Worm (Caenorhabditis elegans) whole organism, L1 larva: ENCODE results near the gene ctsa-2.

ENCODE experiments used
- C16A3.4 ChIP-seq: fragments of 150-350 bp; optimal IDR thresholded peaks from 2 replicates; lab custom pipeline; 2014; ENCODE audit warnings: missing biosample characterization, missing genetic modification characterization
- F16B12.6 ChIP-seq: fragments of 150-350 bp; optimal IDR thresholded peaks from 2 replicates; lab custom pipeline; 2014; ENCODE audit warnings: missing biosample characterization, missing genetic modification characterization
- aha-1 ChIP-seq: fragments of 150-350 bp; optimal IDR thresholded peaks from 2 replicates; lab custom pipeline; 2014; ENCODE audit warnings: missing biosample characterization, missing genetic modification characterization
- alr-1 ChIP-seq: fragments of 200-800 bp; sonication (Bioruptor generic); optimal IDR thresholded peaks from 2 replicates; lab custom pipeline; 2018; ENCODE audit warnings: borderline replicate concordance, mild to moderate bottlenecking, missing genetic modification characterization, missing compliant biosample characterization
- ama-1 ChIP-seq: fragments of 150-350 bp; optimal IDR thresholded peaks from 2 replicates; lab custom pipeline; 2014
- blmp-1 ChIP-seq: fragments of 150-350 bp; optimal IDR thresholded peaks from 2 replicates; lab custom pipeline; 2014; ENCODE audit warnings: missing biosample characterization, missing genetic modification characterization
- ceh-63 ChIP-seq: fragments of 200-800 bp; sonication (Bioruptor generic); optimal IDR thresholded peaks from 2 replicates; lab custom pipeline; 2018; ENCODE audit warnings: mild to moderate bottlenecking, missing genetic modification characterization, missing compliant biosample characterization
- ceh-8 ChIP-seq: fragments of 200-800 bp; sonication (Bioruptor generic); optimal IDR thresholded peaks from 2 replicates; lab custom pipeline; 2018; ENCODE audit warnings: mild to moderate bottlenecking, missing genetic modification characterization, moderate library complexity, missing compliant biosample characterization
- ceh-82 ChIP-seq, 3 experiments: fragments of 150-350 bp in 1 of 3; sonication (generic microtip) in 2 of 3; optimal IDR thresholded peaks; 2 replicates each; lab custom pipeline; 2014 to 2017; ENCODE audit warnings: missing biosample characterization in 3 of 3, missing genetic modification characterization in 3 of 3
- ceh-88 ChIP-seq: fragments of 200-800 bp; sonication (Bioruptor generic); IDR thresholded peaks from 2 replicates; pipeline ENCODE4 v1.3.6; 2022; ENCODE audit warnings: missing genetic modification characterization, missing compliant biosample characterization
- ces-1 ChIP-seq: fragments of 150-350 bp; optimal IDR thresholded peaks from 2 replicates; lab custom pipeline; 2014; ENCODE audit warnings: missing biosample characterization, missing genetic modification reagents, missing genetic modification characterization
- dpl-1 ChIP-seq, 3 experiments: fragments of 150-350 bp in 2 of 3; sonication (generic microtip) in 1 of 3; optimal IDR thresholded peaks; 2 replicates each; lab custom pipeline; 2014 to 2017; ENCODE audit warnings: missing biosample characterization in 3 of 3, missing genetic modification characterization in 3 of 3, missing genetic modification reagents in 3 of 3
- egl-27 ChIP-seq, 2 experiments: fragments of 150-350 bp in 1 of 2; sonication (generic microtip); optimal IDR thresholded peaks; 3 replicates each; lab custom pipeline; 2017 to 2018; ENCODE audit warnings: missing biosample characterization in 2 of 2, missing genetic modification characterization in 2 of 2, missing genetic modification reagents in 2 of 2
- elt-2 ChIP-seq: sonication (generic microtip); optimal IDR thresholded peaks from 2 replicates; lab custom pipeline; 2016; ENCODE audit warnings: missing genetic modification characterization, mild to moderate bottlenecking, inconsistent platforms, missing compliant biosample characterization, missing genetic modification reagents
- elt-3 ChIP-seq, 6 experiments: fragments of 150-350 bp in 1 of 6; sonication (generic microtip); optimal IDR thresholded peaks; 2 replicates each; lab custom pipeline; 2017 to 2018; ENCODE audit warnings: missing biosample characterization in 6 of 6, missing genetic modification characterization in 6 of 6, inconsistent platforms in 1 of 6
- fkh-10 ChIP-seq: sonication (generic microtip); optimal IDR thresholded peaks from 2 replicates; lab custom pipeline; 2017; ENCODE audit warnings: missing biosample characterization, missing genetic modification reagents, missing genetic modification characterization
- fkh-4 ChIP-seq: sonication (generic microtip); optimal IDR thresholded peaks from 2 replicates; lab custom pipeline; 2016; ENCODE audit warnings: missing compliant biosample characterization, missing genetic modification characterization, borderline replicate concordance
- fkh-8 ChIP-seq: sonication (generic microtip); optimal IDR thresholded peaks from 2 replicates; lab custom pipeline; 2016; ENCODE audit warnings: mild to moderate bottlenecking, missing genetic modification characterization, missing compliant biosample characterization
- hlh-4 ChIP-seq: sonication (generic microtip); optimal IDR thresholded peaks from 2 replicates; lab custom pipeline; 2016; ENCODE audit warnings: mild to moderate bottlenecking, missing genetic modification characterization, missing compliant biosample characterization
- lin-13 ChIP-seq: fragments of 150-350 bp; optimal IDR thresholded peaks from 2 replicates; lab custom pipeline; 2014; ENCODE audit warnings: missing biosample characterization, missing genetic modification reagents, missing genetic modification characterization
- lin-39 ChIP-seq: fragments of 150-350 bp; optimal IDR thresholded peaks from 2 replicates; lab custom pipeline; 2014; ENCODE audit warnings: missing biosample characterization, missing genetic modification reagents, missing genetic modification characterization
- lsy-2 ChIP-seq, 2 experiments: fragments of 150-350 bp; optimal IDR thresholded peaks; 2 replicates each; lab custom pipeline; 2014; ENCODE audit warnings: missing biosample characterization in 2 of 2, missing genetic modification characterization in 2 of 2
- mep-1 ChIP-seq: fragments of 150-350 bp; optimal IDR thresholded peaks from 2 replicates; lab custom pipeline; 2014; ENCODE audit warnings: missing biosample characterization, missing genetic modification characterization
- nhr-11 ChIP-seq: fragments of 150-350 bp; optimal IDR thresholded peaks from 2 replicates; lab custom pipeline; 2014; ENCODE audit warnings: missing biosample characterization, missing genetic modification characterization
- nhr-19 ChIP-seq: fragments of 200-800 bp; sonication (Bioruptor generic); conservative IDR thresholded peaks from 2 replicates; pipeline ENCODE4 v1.3.6; 2022; ENCODE audit warnings: missing genetic modification characterization, missing compliant biosample characterization
- nhr-237 ChIP-seq: fragments of 150-350 bp; optimal IDR thresholded peaks from 2 replicates; lab custom pipeline; 2014; ENCODE audit warnings: missing biosample characterization, missing genetic modification characterization
- nhr-28 ChIP-seq: fragments of 150-350 bp; optimal IDR thresholded peaks from 2 replicates; lab custom pipeline; 2014; ENCODE audit warnings: missing biosample characterization, missing genetic modification characterization
- nhr-77 ChIP-seq: fragments of 150-350 bp; optimal IDR thresholded peaks from 2 replicates; lab custom pipeline; 2014; ENCODE audit warnings: missing biosample characterization, missing genetic modification characterization
- nhr-85 ChIP-seq: sonication (generic microtip); peaks from one replicate; lab custom pipeline; 2016; ENCODE audit warnings: missing genetic modification characterization, inconsistent platforms, missing compliant biosample characterization
- pag-3 ChIP-seq: sonication (generic microtip); optimal IDR thresholded peaks from 2 replicates; lab custom pipeline; 2017; ENCODE audit warnings: missing genetic modification characterization, mild to moderate bottlenecking, missing compliant biosample characterization, antibody characterized with exemption, borderline replicate concordance; ENCODE audit not compliant: insufficient read depth
- sptf-1 ChIP-seq: fragments of 150-350 bp; optimal IDR thresholded peaks from 2 replicates; lab custom pipeline; 2014; ENCODE audit warnings: missing biosample characterization, missing genetic modification characterization
- sup-37 ChIP-seq: fragments of 200-800 bp; sonication (Bioruptor generic); optimal IDR thresholded peaks from 2 replicates; lab custom pipeline; 2018; ENCODE audit warnings: mild to moderate bottlenecking, missing genetic modification characterization, missing compliant biosample characterization
- swsn-7 ChIP-seq: sonication (generic microtip); optimal IDR thresholded peaks from 2 replicates; lab custom pipeline; 2016; ENCODE audit warnings: missing genetic modification characterization, missing compliant biosample characterization
- tbx-2 ChIP-seq: sonication (generic microtip); optimal IDR thresholded peaks from 2 replicates; lab custom pipeline; 2016; ENCODE audit warnings: missing genetic modification characterization, missing compliant biosample characterization
- unc-130 ChIP-seq: fragments of 150-350 bp; optimal IDR thresholded peaks from 2 replicates; lab custom pipeline; 2017; ENCODE audit warnings: missing biosample characterization, missing genetic modification characterization, inconsistent platforms
- unc-62 ChIP-seq: fragments of 150-350 bp; optimal IDR thresholded peaks from 2 replicates; lab custom pipeline; 2014; ENCODE audit warnings: missing biosample characterization, missing genetic modification reagents, missing genetic modification characterization
- unc-86 ChIP-seq: sonication (generic microtip); optimal IDR thresholded peaks from 2 replicates; lab custom pipeline; 2016; ENCODE audit warnings: missing genetic modification characterization, missing compliant biosample characterization
- xbp-1 ChIP-seq: sonication (generic microtip); optimal IDR thresholded peaks from 2 replicates; lab custom pipeline; 2016; ENCODE audit warnings: missing genetic modification characterization, missing compliant biosample characterization
- zag-1 ChIP-seq: fragments of 150-350 bp; optimal IDR thresholded peaks from 2 replicates; lab custom pipeline; 2014; ENCODE audit warnings: missing biosample characterization, missing genetic modification characterization
- zip-4 ChIP-seq: fragments of 200-800 bp; sonication (Bioruptor generic); optimal IDR thresholded peaks from 2 replicates; lab custom pipeline; 2018; ENCODE audit warnings: mild to moderate bottlenecking, missing genetic modification characterization, moderate library complexity, missing compliant biosample characterization

ctsa-2 gene

DNA sequence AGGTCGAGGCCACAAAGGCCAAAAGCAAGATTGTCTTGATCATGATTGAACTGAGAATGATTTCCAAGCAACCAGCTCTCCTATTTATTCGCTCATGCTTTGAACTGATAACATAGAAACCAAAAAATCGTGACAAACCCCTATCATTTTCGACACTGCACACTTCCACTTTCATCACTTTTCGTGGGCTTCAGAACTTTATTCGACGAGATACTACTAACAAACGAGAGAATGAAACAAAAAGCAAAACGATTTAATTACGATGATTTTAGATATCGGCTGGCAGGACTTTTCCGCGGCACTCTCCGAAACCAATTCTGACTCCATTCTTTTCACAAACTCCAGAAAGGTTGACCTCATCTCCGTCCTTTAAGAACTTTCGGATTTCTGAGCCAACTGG lies 16.2 kb upstream of the ctsa-2 start, which contains the start of gene asp-14:
Gene asp-14 (minus strand): TSS at position 101 of the 400 bp plus-strand sequence.
- TF ChIP-seq sptf-1 (tag; lab: Kevin White, UChicago), result no peak
- no peak for TF ChIP-seq blmp-1
- TF ChIP-seq unc-62 (GFP tag; lab: Kevin White, UChicago), result no peak
- no peak for TF ChIP-seq F16B12.6 (tag; lab: Kevin White, UChicago)
- no peak for TF ChIP-seq C16A3.4
- TF ChIP-seq elt-3 (tag; optimal IDR thresholded peaks at IDR 0.05; lab: Kevin White, UChicago), result no peak
- TF ChIP-seq ceh-63 (GFP tag; lab: Kevin White, UChicago), result no peak
- TF ChIP-seq dpl-1 (GFP tag; optimal IDR thresholded peaks at IDR 0.05; lab: Kevin White, UChicago), result no peak
- TF ChIP-seq fkh-10, result no peak
- no peak for TF ChIP-seq swsn-7 (tag; lab: Kevin White, UChicago)
- no peak for TF ChIP-seq zag-1 (tag; lab: Kevin White, UChicago)
- TF ChIP-seq ceh-88, result no peak
- no peak for TF ChIP-seq ces-1 (GFP tag; lab: Kevin White, UChicago)
- TF ChIP-seq unc-130 (tag; lab: Kevin White, UChicago), result no peak
- TF ChIP-seq mep-1 (tag; lab: Kevin White, UChicago), result no peak
- no peak for TF ChIP-seq lsy-2 (tag; optimal IDR thresholded peaks at IDR 0.05; lab: Kevin White, UChicago)
- no peak for TF ChIP-seq nhr-77 (tag; lab: Kevin White, UChicago)
- no peak for TF ChIP-seq pag-3 (tag; lab: Kevin White, UChicago)
- no peak for TF ChIP-seq fkh-8 (tag; lab: Kevin White, UChicago)
- TF ChIP-seq fkh-4, result no peak

DNA sequence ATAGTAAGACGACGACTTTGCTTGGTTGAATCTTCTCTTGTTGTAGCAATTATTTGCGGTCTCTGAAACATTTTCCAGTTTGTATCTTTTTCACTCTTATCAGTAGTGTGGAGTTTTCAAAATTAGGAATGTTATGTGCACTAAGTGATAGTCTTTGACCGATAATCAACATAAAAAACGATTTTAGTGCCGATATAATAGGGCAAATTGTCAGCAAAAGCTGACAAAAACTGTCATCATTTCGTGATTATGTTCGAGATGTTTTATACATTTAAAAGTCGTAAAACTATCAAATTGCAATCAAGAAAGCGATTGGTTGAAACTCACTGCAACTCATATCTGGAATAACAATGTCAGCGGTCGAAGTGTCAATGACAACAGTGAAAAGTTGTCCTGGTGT lies 14.8 kb upstream of the ctsa-2 start:
- peak; percentile 63 for TF ChIP-seq elt-2
- no peak for TF ChIP-seq unc-86 (tag; lab: Kevin White, UChicago)
- no peak for TF ChIP-seq fkh-10
- TF ChIP-seq nhr-28, result no peak
- no peak for TF ChIP-seq zip-4 (GFP tag; lab: Kevin White, UChicago)

DNA sequence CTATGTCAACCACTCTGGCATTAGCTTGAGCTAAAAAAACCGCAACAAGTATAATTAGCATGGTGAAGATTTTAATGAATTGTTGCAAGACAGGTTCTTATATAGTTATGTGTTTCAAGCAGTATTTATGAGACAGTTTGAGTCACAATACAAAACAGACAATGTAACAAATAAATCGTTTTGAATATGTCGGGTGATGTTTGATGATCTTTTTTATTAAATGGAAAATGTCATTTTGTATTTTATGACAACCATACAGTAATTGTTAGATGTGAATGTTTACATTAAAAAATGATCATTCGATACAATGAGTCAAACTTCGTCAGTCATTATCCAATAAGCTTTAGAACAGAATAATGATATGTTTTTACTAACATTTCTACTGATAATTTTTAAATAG lies 13.0 kb upstream of the ctsa-2 start, which contains the start of gene K10C2.7:
Gene K10C2.7 (minus strand): TSS at position 101 of the 400 bp plus-strand sequence.
- TF ChIP-seq nhr-237 (tag; lab: Kevin White, UChicago) (no peak), lin-13 (GFP tag; lab: Kevin White, UChicago) (no peak)

DNA sequence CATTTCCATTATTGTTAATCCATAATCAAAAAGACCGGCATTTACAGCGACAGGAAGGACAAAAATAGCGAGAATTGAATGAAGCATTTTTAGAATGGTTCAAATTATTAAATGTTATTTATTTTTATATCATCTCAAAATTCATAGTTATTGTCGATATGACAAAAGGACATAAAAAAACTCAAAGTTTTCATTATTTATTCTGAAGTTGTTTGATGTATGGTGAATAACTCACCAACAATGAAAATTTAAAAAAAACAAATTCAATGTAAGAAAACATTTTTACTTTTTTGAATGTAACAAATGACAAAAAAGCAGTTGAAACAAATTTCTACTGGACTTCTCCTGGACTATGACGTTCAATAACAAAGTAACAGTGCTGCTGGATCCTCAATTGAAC lies 10.1 kb upstream of the ctsa-2 start, which contains the start of gene K10C2.14:
Gene K10C2.14 (minus strand): TSS at position 101 of the 400 bp plus-strand sequence.
- no peak for TF ChIP-seq zag-1 (tag; lab: Kevin White, UChicago)
- no peak for TF ChIP-seq nhr-11
- no peak for TF ChIP-seq ceh-82 (tag; optimal IDR thresholded peaks at IDR 0.05; lab: Kevin White, UChicago)
- no peak for TF ChIP-seq nhr-19 (GFP tag; lab: Robert Waterston, UW)
- TF ChIP-seq xbp-1 (tag; lab: Kevin White, UChicago), result no peak
- no peak for TF ChIP-seq nhr-85 (tag; lab: Kevin White, UChicago)
- no peak for TF ChIP-seq ceh-8
- TF ChIP-seq alr-1 (tag; lab: Kevin White, UChicago), result no peak
- no peak for TF ChIP-seq aha-1 (tag; lab: Kevin White, UChicago)
- no peak for TF ChIP-seq ama-1 (lab: Kevin White, UChicago)
- TF ChIP-seq sup-37 (GFP tag; lab: Kevin White, UChicago), result no peak
- TF ChIP-seq egl-27 (tag; optimal IDR thresholded peaks at IDR 0.05; lab: Kevin White, UChicago), result no peak
- TF ChIP-seq tbx-2, result no peak
- no peak for TF ChIP-seq hlh-4
- TF ChIP-seq lin-39 (tag; lab: Kevin White, UChicago), result no peak
- TF ChIP-seq, all 84 proteins: peak for 0
